Worm (Caenorhabditis elegans): ENCODE data around the gene lrx-1.
A peak's percentile ranks its signal among the peaks of the same experiment; 100 is the strongest.

Gene lrx-1

ce11 chrV:12287667-12288066 lies 35.3 kb downstream of the lrx-1 start:
- TF ChIP-seq ceh-14 (tag; optimal IDR thresholded peaks at IDR 0.05) (no peak), pag-3 (tag; optimal IDR thresholded peaks at IDR 0.05; ENCODE audit: borderline replicate concordance) (no peak), sdc-2 (tag; optimal IDR thresholded peaks at IDR 0.05) (no peak), pat-9 (tag; optimal IDR thresholded peaks at IDR 0.05) (no peak), C38D4.7 (GFP tag; optimal IDR thresholded peaks at IDR 0.05) (no peak)

- TF ChIP-seq unc-55 (GFP tag; optimal IDR thresholded peaks at IDR 0.05) = peak; percentile 51
- no peak for TF ChIP-seq ceh-24 (tag; optimal IDR thresholded peaks at IDR 0.05)
Measured at ce11 chrV:12288577-12288976, 36.2 kb downstream of the lrx-1 start, which contains the start of gene rskd-1. TSS of gene rskd-1 (minus strand) at chrV:12288615.

ce11 chrV:12291587-12291986 lies 39.2 kb downstream of the lrx-1 start, which contains the start of the genes srpa-68 and srh-16:
TSS of gene srpa-68 (minus strand) at chrV:12291658.
TSS of gene srh-16 (plus strand) at chrV:12291861.
- no peak for TF ChIP-seq sdc-2 (tag; optimal IDR thresholded peaks at IDR 0.05)
- TF ChIP-seq ahr-1 (tag; optimal IDR thresholded peaks at IDR 0.05) = peak; percentile 15
- peak; percentile 76 for TF ChIP-seq nfya-1 (tag; optimal IDR thresholded peaks at IDR 0.05)
- TF ChIP-seq pha-2 (tag; optimal IDR thresholded peaks at IDR 0.05) = peak; percentile 65
- no peak for TF ChIP-seq T23F11.4 (GFP tag; optimal IDR thresholded peaks at IDR 0.05)
- no peak for TF ChIP-seq pha-4 (tag; optimal IDR thresholded peaks at IDR 0.05)
- peak; percentile 38 for TF ChIP-seq syd-9 (tag; optimal IDR thresholded peaks at IDR 0.05)
- peak; percentile 52 for TF ChIP-seq K09A11.1 (tag; optimal IDR thresholded peaks at IDR 0.05; ENCODE audit: insufficient read depth)
- peak; percentile 47 for TF ChIP-seq gmeb-2 (tag; optimal IDR thresholded peaks at IDR 0.05)
- peak; percentile 14 for TF ChIP-seq zip-5 (tag; optimal IDR thresholded peaks at IDR 0.05)
- TF ChIP-seq che-1 (tag; optimal IDR thresholded peaks at IDR 0.05) = peak; percentile 53
- peak; percentile 45 for TF ChIP-seq sox-4 (tag; optimal IDR thresholded peaks at IDR 0.05)
- peak; percentile 63 for TF ChIP-seq unc-86 (tag; optimal IDR thresholded peaks at IDR 0.05)
- TF ChIP-seq lim-6 (tag; optimal IDR thresholded peaks at IDR 0.05) = no peak
- peak; percentile 58 for TF ChIP-seq ceh-34 (tag; optimal IDR thresholded peaks at IDR 0.05)
- peak; percentile 28 for TF ChIP-seq ztf-16 (tag; optimal IDR thresholded peaks at IDR 0.05)
- no peak for TF ChIP-seq tbx-7 (tag; optimal IDR thresholded peaks at IDR 0.05)
- peak; percentile 62 for TF ChIP-seq ceh-48 (tag; optimal IDR thresholded peaks at IDR 0.05)
- peak; percentile 79 for TF ChIP-seq rnt-1 (tag; optimal IDR thresholded peaks at IDR 0.05)
- TF ChIP-seq ceh-31 (tag; optimal IDR thresholded peaks at IDR 0.05) = peak; percentile 42
- TF ChIP-seq unc-42 (tag; optimal IDR thresholded peaks at IDR 0.05) = peak; percentile 44
- TF ChIP-seq elt-2 (tag; optimal IDR thresholded peaks at IDR 0.05) = peak; percentile 79
- TF ChIP-seq ttx-3 (tag; optimal IDR thresholded peaks at IDR 0.05) = peak; percentile 68
- TF ChIP-seq pat-9 (tag; optimal IDR thresholded peaks at IDR 0.05) = peak; percentile 51
- peak; percentile 65 for TF ChIP-seq tbx-2 (tag; optimal IDR thresholded peaks at IDR 0.05)
- TF ChIP-seq madf-2 (tag; optimal IDR thresholded peaks at IDR 0.05) = peak; percentile 38
- peak; percentile 33 for TF ChIP-seq hlh-13 (GFP tag; optimal IDR thresholded peaks at IDR 0.05)
- TF ChIP-seq Y22D7AL.16 (tag; optimal IDR thresholded peaks at IDR 0.05) = peak; percentile 33
- peak; percentile 64 for TF ChIP-seq hlh-15 (tag; optimal IDR thresholded peaks at IDR 0.05)
- no peak for TF ChIP-seq fkh-10 (GFP tag; optimal IDR thresholded peaks at IDR 0.05)
- TF ChIP-seq eyg-1 (tag; optimal IDR thresholded peaks at IDR 0.05) = peak; percentile 29
- peak; percentile 42 for TF ChIP-seq K02D7.2 (tag; optimal IDR thresholded peaks at IDR 0.05)
- peak; percentile 60 for TF ChIP-seq odd-2 (tag; optimal IDR thresholded peaks at IDR 0.05)
- TF ChIP-seq ceh-30 (tag; optimal IDR thresholded peaks at IDR 0.05) = peak; percentile 72
- peak; percentile 33 for TF ChIP-seq C08G9.2 (tag; optimal IDR thresholded peaks at IDR 0.05)
- peak; percentile 43 for TF ChIP-seq lin-11 (tag; optimal IDR thresholded peaks at IDR 0.05)
- peak; percentile 57 for TF ChIP-seq ceh-14 (tag; optimal IDR thresholded peaks at IDR 0.05)
- no peak for TF ChIP-seq ets-4 (tag; optimal IDR thresholded peaks at IDR 0.05)
- peak; percentile 54; the same call in 1 of the 2 replicates for TF ChIP-seq unc-3 (GFP tag; conservative IDR thresholded peaks at IDR 0.05)
- peak; percentile 8 for TF ChIP-seq unc-3 (tag; optimal IDR thresholded peaks at IDR 0.05)
- TF ChIP-seq ama-1 (optimal IDR thresholded peaks at IDR 0.05) = no peak
- TF ChIP-seq fkh-6 (tag; optimal IDR thresholded peaks at IDR 0.05) = peak; percentile 60
- no peak for TF ChIP-seq hlh-30 (tag; optimal IDR thresholded peaks at IDR 0.05; ENCODE audit: insufficient read depth)
- TF ChIP-seq ceh-2 (tag; optimal IDR thresholded peaks at IDR 0.05) = peak; percentile 54
- peak; percentile 49 for TF ChIP-seq C38D4.7 (GFP tag; optimal IDR thresholded peaks at IDR 0.05)
- peak; percentile 15 for TF ChIP-seq unc-55 (GFP tag; optimal IDR thresholded peaks at IDR 0.05)
- TF ChIP-seq ceh-24 (tag; optimal IDR thresholded peaks at IDR 0.05) = no peak
